Worm (Caenorhabditis elegans): ENCODE measurements around the gene F42F12.11.

Gene F42F12.11

DNA sequence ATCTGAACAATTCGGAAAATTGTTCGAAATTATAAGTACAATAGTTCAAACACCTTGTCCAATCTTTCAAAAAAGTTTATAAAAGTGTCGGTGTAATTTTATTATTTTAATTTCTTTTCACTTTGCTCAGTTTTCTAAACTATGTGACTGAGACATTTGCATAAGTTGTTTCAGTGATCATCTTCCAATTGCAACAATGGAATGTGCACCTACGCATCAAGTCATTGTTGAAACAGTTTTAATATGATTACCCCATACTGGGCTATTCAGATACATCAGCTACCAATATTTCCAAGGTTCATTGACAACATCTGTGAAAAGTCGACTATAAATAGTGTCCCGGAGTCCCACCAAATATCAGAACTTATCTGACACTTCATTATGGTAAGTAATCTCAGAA, 10.3 kb downstream of the F42F12.11 start, which contains the start of gene nspc-13:
nspc-13 (plus strand) TSS at position 301 of the 400 bp plus-strand sequence.
- TF ChIP-seq mdt-29 (GFP tag; IDR thresholded peaks at IDR 0.05) (no peak), unc-62 (GFP tag; optimal IDR thresholded peaks at IDR 0.05 in 1 of 2) (peak in 1 of 2 experiments; percentile 12), unc-62 (tag; optimal IDR thresholded peaks at IDR 0.05) (no peak)

ce11 chrX:12358957-12359356, 12.1 kb downstream of the F42F12.11 start, which contains the start of gene nspc-14:
Gene nspc-14, minus strand, starts transcription at chrX:12359057.
- TF ChIP-seq Y5F2A.4 (GFP tag; optimal IDR thresholded peaks at IDR 0.05) (no peak), R02D3.7 (tag; optimal IDR thresholded peaks at IDR 0.05) (no peak), lin-29 (GFP tag; IDR thresholded peaks at IDR 0.05) (no peak), fkh-10 (GFP tag; optimal IDR thresholded peaks at IDR 0.05) (no peak), mdt-29 (GFP tag; IDR thresholded peaks at IDR 0.05) (no peak), nhr-41 (GFP tag; IDR thresholded peaks at IDR 0.05) (no peak), tra-1 (GFP tag; IDR thresholded peaks at IDR 0.05) (no peak), D1046.2 (GFP tag; IDR thresholded peaks at IDR 0.05) (no peak), aly-2 (tag; optimal IDR thresholded peaks at IDR 0.05) (no peak), ceh-82 (tag; optimal IDR thresholded peaks at IDR 0.05) (no peak), Y75B8A.6 (GFP tag; IDR thresholded peaks at IDR 0.05) (no peak), lin-38 (GFP tag; IDR thresholded peaks at IDR 0.05) (no peak), snpc-4 (tag; optimal IDR thresholded peaks at IDR 0.05) (no peak), nhr-25 (tag; optimal IDR thresholded peaks at IDR 0.05; ENCODE audit: borderline replicate concordance, insufficient read depth) (no peak), sdz-12 (GFP tag; optimal IDR thresholded peaks at IDR 0.05) (no peak), unc-39 (tag; optimal IDR thresholded peaks at IDR 0.05) (no peak), F10B5.3 (tag; optimal IDR thresholded peaks at IDR 0.05) (no peak), lsy-2 (tag; optimal IDR thresholded peaks at IDR 0.05) (no peak)

DNA sequence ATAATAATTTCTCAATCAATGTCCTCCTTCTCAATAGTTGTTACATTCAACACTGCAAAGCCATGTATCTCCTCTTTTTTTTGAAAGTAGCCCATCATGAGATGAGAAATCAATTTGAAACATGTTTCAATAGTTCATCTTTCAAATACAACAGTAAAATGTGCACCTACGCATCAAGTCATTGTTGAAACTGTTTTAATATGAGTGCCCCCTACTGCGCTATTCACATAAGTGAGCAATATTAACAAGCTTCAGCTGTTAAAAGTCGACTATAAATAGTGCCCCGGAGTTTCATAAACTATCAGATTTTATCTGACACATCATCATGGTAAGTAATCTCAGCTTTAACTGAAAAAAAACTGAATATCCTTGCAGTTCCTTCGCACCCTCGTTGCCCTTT, 13.6 kb downstream of the F42F12.11 start, which contains the start of the genes nspc-15 and F19H6.6:
nspc-15 (plus strand) TSS at position 301 of the 400 bp plus-strand sequence.
F19H6.6 (plus strand) TSS at position 384 of the 400 bp plus-strand sequence.
- TF ChIP-seq nhr-102 (tag; optimal IDR thresholded peaks at IDR 0.05) (no peak), ZK337.2 (GFP tag; IDR thresholded peaks at IDR 0.05) (no peak), ceh-28 (tag; optimal IDR thresholded peaks at IDR 0.05) (no peak), F44E2.7 (GFP tag; IDR thresholded peaks at IDR 0.05) (no peak), ama-1 (optimal IDR thresholded peaks at IDR 0.05) (no peak), ztf-7 (tag; optimal IDR thresholded peaks at IDR 0.05) (no peak), spr-3 (GFP tag; optimal IDR thresholded peaks at IDR 0.05) (no peak), T20F7.1 (GFP tag; optimal IDR thresholded peaks at IDR 0.05) (no peak), php-3 (GFP tag; IDR thresholded peaks at IDR 0.05) (no peak), nhr-11 (tag; optimal IDR thresholded peaks at IDR 0.05) (no peak), unc-62 (GFP tag; optimal IDR thresholded peaks at IDR 0.05 in 1 of 2) (no peak), unc-62 (tag; optimal IDR thresholded peaks at IDR 0.05) (no peak), zfp-3 (GFP tag; conservative IDR thresholded peaks at IDR 0.05) (no peak), R02D3.7 (tag; optimal IDR thresholded peaks at IDR 0.05) (no peak), hlh-30 (tag; optimal IDR thresholded peaks at IDR 0.05; ENCODE audit: insufficient read depth) (no peak)

DNA sequence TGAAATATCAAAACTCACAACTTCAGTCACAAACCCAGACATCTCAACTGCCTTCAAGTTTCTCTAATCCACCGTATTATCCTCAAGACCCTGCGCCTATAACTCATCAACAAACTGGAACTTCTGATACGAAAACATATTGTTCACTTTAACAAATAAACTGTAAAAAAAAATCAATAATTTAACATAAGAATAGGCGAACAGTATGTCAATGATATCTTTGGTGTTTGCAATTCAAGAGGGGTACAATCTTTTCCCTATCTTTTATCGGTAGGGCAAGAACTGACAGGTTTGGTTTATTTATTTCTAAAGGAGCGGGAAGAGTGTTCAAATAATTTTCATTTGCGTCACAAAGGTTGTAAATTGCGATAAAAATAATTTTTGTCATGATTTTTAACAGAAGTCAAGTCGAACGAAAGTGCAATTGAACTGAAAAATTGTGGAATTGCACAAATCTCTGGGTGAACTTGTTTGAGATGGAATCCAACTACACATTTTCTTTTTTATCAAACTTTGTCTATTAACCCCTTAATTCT, 16.2 kb downstream of the F42F12.11 start:
- TF ChIP-seq egl-43 (GFP tag; IDR thresholded peaks at IDR 0.05) (peak; percentile 78), unc-62 (GFP tag; optimal IDR thresholded peaks at IDR 0.05 in 1 of 2) (peak; percentile 65 to 100), unc-62 (tag; optimal IDR thresholded peaks at IDR 0.05) (peak; percentile 96), egl-27 (tag; optimal IDR thresholded peaks at IDR 0.05) (peak; percentile 69), lin-29 (GFP tag; IDR thresholded peaks at IDR 0.05) (peak; percentile 94), sdz-12 (GFP tag; optimal IDR thresholded peaks at IDR 0.05) (no peak), hif-1 (tag; optimal IDR thresholded peaks at IDR 0.05) (peak; percentile 71 to 85), ceh-20 (GFP tag; IDR thresholded peaks at IDR 0.05) (peak; percentile 97), zfp-2 (tag; optimal IDR thresholded peaks at IDR 0.05) (peak; percentile 76), nhr-237 (tag; optimal IDR thresholded peaks at IDR 0.05) (peak; percentile 90), mxl-3 (GFP tag; optimal IDR thresholded peaks at IDR 0.05) (peak; percentile 89), jun-1 (tag; optimal IDR thresholded peaks at IDR 0.05) (peak; percentile 99), ZK546.5 (tag; optimal IDR thresholded peaks at IDR 0.05) (peak; percentile 29 to 68), lin-1 (GFP tag; IDR thresholded peaks at IDR 0.05) (peak; percentile 92), attf-4 (tag; optimal IDR thresholded peaks at IDR 0.05) (peak; percentile 50), madf-9 (GFP tag; conservative IDR thresholded peaks at IDR 0.05) (peak; percentile 95), Y48G9A.11 (GFP tag; IDR thresholded peaks at IDR 0.05) (no peak), aha-1 (tag) (peak; percentile 99), spr-1 (tag; optimal IDR thresholded peaks at IDR 0.05) (peak; percentile 96)

All from whole organism, L4 larva.